Worm (Caenorhabditis elegans) whole organism, L2 larva: Measurements from ENCODE around the gene F54F7.14.

Source experiments
- C34F6.9 ChIP-seq: fragments of 150-350 bp; optimal IDR thresholded peaks from 2 replicates; lab custom pipeline; 2014; ENCODE audit warnings: missing biosample characterization, missing genetic modification characterization
- ZK546.5 ChIP-seq: sonication (generic microtip); optimal IDR thresholded peaks from 2 replicates; lab custom pipeline; 2017; ENCODE audit warnings: missing biosample characterization, missing genetic modification characterization
- alr-1 ChIP-seq: fragments of 150-350 bp; optimal IDR thresholded peaks from 2 replicates; lab custom pipeline; 2014; ENCODE audit warnings: missing biosample characterization, missing genetic modification characterization
- aly-2 ChIP-seq: fragments of 150-350 bp; optimal IDR thresholded peaks from 2 replicates; lab custom pipeline; 2014; ENCODE audit warnings: missing biosample characterization, missing genetic modification characterization
- ama-1 ChIP-seq: fragments of 150-350 bp; optimal IDR thresholded peaks from 2 replicates; lab custom pipeline; 2018; ENCODE audit warnings: inconsistent platforms
- blmp-1 ChIP-seq: sonication (generic microtip); optimal IDR thresholded peaks from 2 replicates; lab custom pipeline; 2017; ENCODE audit warnings: missing genetic modification characterization, mild to moderate bottlenecking, missing compliant biosample characterization, antibody characterized with exemption, moderate library complexity; ENCODE audit not compliant: insufficient read depth
- ceh-16 ChIP-seq: fragments of 150-350 bp; optimal IDR thresholded peaks from 2 replicates; lab custom pipeline; 2014; ENCODE audit warnings: missing biosample characterization, missing genetic modification characterization
- dmd-4 ChIP-seq: sonication (generic microtip); optimal IDR thresholded peaks from 2 replicates; lab custom pipeline; 2017; ENCODE audit warnings: missing biosample characterization, missing genetic modification characterization
- elt-1 ChIP-seq: fragments of 150-350 bp; optimal IDR thresholded peaks from 2 replicates; lab custom pipeline; 2014; ENCODE audit warnings: missing biosample characterization, missing genetic modification characterization
- elt-3 ChIP-seq: sonication (generic microtip); optimal IDR thresholded peaks from 2 replicates; lab custom pipeline; 2017; ENCODE audit warnings: missing biosample characterization, missing genetic modification characterization
- fos-1 ChIP-seq: fragments of 150-350 bp; optimal IDR thresholded peaks from 2 replicates; lab custom pipeline; 2014; ENCODE audit warnings: missing biosample characterization, missing genetic modification characterization
- gmeb-1 ChIP-seq: fragments of 150-350 bp; optimal IDR thresholded peaks from 2 replicates; lab custom pipeline; 2014; ENCODE audit warnings: missing biosample characterization, missing genetic modification characterization
- lin-11 ChIP-seq: fragments of 150-350 bp; sonication (generic microtip); optimal IDR thresholded peaks from 2 replicates; lab custom pipeline; 2014; ENCODE audit warnings: missing biosample characterization, missing genetic modification characterization, inconsistent platforms, mixed read lengths
- lin-13 ChIP-seq: fragments of 150-350 bp; optimal IDR thresholded peaks from 2 replicates; lab custom pipeline; 2014; ENCODE audit warnings: missing biosample characterization, missing genetic modification reagents, missing genetic modification characterization
- lin-39 ChIP-seq: fragments of 150-350 bp; optimal IDR thresholded peaks from 2 replicates; lab custom pipeline; 2014; ENCODE audit warnings: missing biosample characterization, missing genetic modification reagents, missing genetic modification characterization
- lsy-2 ChIP-seq, 2 experiments: fragments of 150-350 bp in 1 of 2; sonication (generic microtip) in 1 of 2; optimal IDR thresholded peaks; 2 replicates each; lab custom pipeline; 2014 to 2017; ENCODE audit warnings: missing biosample characterization in 2 of 2, missing genetic modification characterization in 2 of 2
- mdl-1 ChIP-seq, 2 experiments: fragments of 150-350 bp in 1 of 2; sonication (generic microtip) in 1 of 2; optimal IDR thresholded peaks; 2 replicates each; lab custom pipeline; 2017; ENCODE audit warnings: missing biosample characterization in 2 of 2, missing genetic modification characterization in 2 of 2
- nhr-10 ChIP-seq: sonication (generic microtip); optimal IDR thresholded peaks from 2 replicates; lab custom pipeline; 2017; ENCODE audit warnings: missing biosample characterization, missing genetic modification characterization
- nhr-12 ChIP-seq: fragments of 150-350 bp; optimal IDR thresholded peaks from 2 replicates; lab custom pipeline; 2014; ENCODE audit warnings: missing biosample characterization, missing genetic modification characterization
- nhr-129 ChIP-seq: fragments of 150-350 bp; optimal IDR thresholded peaks from 2 replicates; lab custom pipeline; 2014; ENCODE audit warnings: missing biosample characterization, missing genetic modification characterization
- nhr-23 ChIP-seq: fragments of 150-350 bp; optimal IDR thresholded peaks from 2 replicates; lab custom pipeline; 2014; ENCODE audit warnings: missing biosample characterization, missing genetic modification reagents, missing genetic modification characterization
- nhr-237 ChIP-seq: fragments of 150-350 bp; optimal IDR thresholded peaks from 2 replicates; lab custom pipeline; 2014; ENCODE audit warnings: missing biosample characterization, missing genetic modification characterization
- nhr-25 ChIP-seq: fragments of 150-350 bp; sonication (generic microtip); optimal IDR thresholded peaks from 3 replicates; lab custom pipeline; 2014; ENCODE audit warnings: missing biosample characterization, missing genetic modification characterization
- nhr-77 ChIP-seq: fragments of 150-350 bp; optimal IDR thresholded peaks from 2 replicates; lab custom pipeline; 2014; ENCODE audit warnings: missing biosample characterization, missing genetic modification characterization
- peb-1 ChIP-seq: fragments of 150-350 bp; optimal IDR thresholded peaks from 2 replicates; lab custom pipeline; 2014; ENCODE audit warnings: missing biosample characterization, missing genetic modification characterization
- sem-4 ChIP-seq: fragments of 150-350 bp; optimal IDR thresholded peaks from 2 replicates; lab custom pipeline; 2014; ENCODE audit warnings: missing biosample characterization, missing genetic modification reagents, missing genetic modification characterization
- skn-1 ChIP-seq: sonication (generic microtip); optimal IDR thresholded peaks from 2 replicates; lab custom pipeline; 2017; ENCODE audit warnings: missing biosample characterization, missing genetic modification characterization
- sma-3 ChIP-seq: sonication (generic microtip); optimal IDR thresholded peaks from 2 replicates; lab custom pipeline; 2016; ENCODE audit warnings: missing genetic modification reagents, missing genetic modification characterization, missing compliant biosample characterization
- sma-9 ChIP-seq, 2 experiments: fragments of 150-350 bp in 1 of 2; sonication (generic microtip) in 1 of 2; optimal IDR thresholded peaks; 2 replicates each; lab custom pipeline; 2014 to 2016; ENCODE audit warnings: missing genetic modification characterization in 2 of 2, mild to moderate bottlenecking in 1 of 2, missing biosample characterization in 1 of 2, missing compliant biosample characterization in 1 of 2, missing genetic modification reagents in 1 of 2, moderate library complexity in 1 of 2
- snpc-4 ChIP-seq: fragments of 150-350 bp; optimal IDR thresholded peaks from 2 replicates; lab custom pipeline; 2014; ENCODE audit warnings: missing biosample characterization, missing genetic modification characterization
- unc-39 ChIP-seq: fragments of 150-350 bp; optimal IDR thresholded peaks from 2 replicates; lab custom pipeline; 2014; ENCODE audit warnings: missing biosample characterization, missing genetic modification characterization
- unc-55 ChIP-seq: fragments of 150-350 bp; sonication (generic microtip); optimal IDR thresholded peaks from 3 replicates; lab custom pipeline; 2014; ENCODE audit warnings: missing biosample characterization, missing genetic modification reagents, missing genetic modification characterization
- unc-62 ChIP-seq: fragments of 150-350 bp; optimal IDR thresholded peaks from 2 replicates; lab custom pipeline; 2014; ENCODE audit warnings: missing biosample characterization, missing genetic modification reagents, missing genetic modification characterization
- zag-1 ChIP-seq: fragments of 150-350 bp; optimal IDR thresholded peaks from 2 replicates; lab custom pipeline; 2014; ENCODE audit warnings: missing biosample characterization, missing genetic modification characterization
- ztf-11 ChIP-seq: sonication (generic microtip); optimal IDR thresholded peaks from 2 replicates; lab custom pipeline; 2017; ENCODE audit warnings: missing biosample characterization, missing genetic modification characterization
- ztf-4 ChIP-seq: fragments of 150-350 bp; optimal IDR thresholded peaks from 2 replicates; lab custom pipeline; 2014; ENCODE audit warnings: missing biosample characterization, missing genetic modification characterization

The F54F7.14 gene

ce11 chrX:11879871-11880270 is 29.2 kb downstream of the F54F7.14 start, which contains the start of the genes Y62H9A.3 and Y62H9A.4:
Gene Y62H9A.3, minus strand, starts transcription at chrX:11879971.
Gene Y62H9A.4, plus strand, starts transcription at chrX:11880126.
- TF ChIP-seq sma-3 (GFP tag; lab: Kevin White, UChicago) (no peak), nhr-10 (tag; lab: Kevin White, UChicago) (no peak), unc-39 (no peak), ZK546.5 (no peak), lsy-2 (tag; optimal IDR thresholded peaks at IDR 0.05; lab: Kevin White, UChicago) (no peak), mdl-1 (tag; optimal IDR thresholded peaks at IDR 0.05; lab: Kevin White, UChicago) (no peak), ceh-16 (tag; lab: Kevin White, UChicago) (no peak), nhr-77 (tag; lab: Kevin White, UChicago) (no peak), ztf-4 (no peak), nhr-129 (no peak)

ce11 chrX:11882800-11883199 is 32.1 kb downstream of the F54F7.14 start, which contains the start of the genes Y62H9A.5 and ule-5:
Gene Y62H9A.5, minus strand, starts transcription at chrX:11882900.
Gene ule-5, plus strand, starts transcription at chrX:11883127.
- no peak for TF ChIP-seq dmd-4 (tag; lab: Kevin White, UChicago)
- no peak for TF ChIP-seq ZK546.5
- no peak for TF ChIP-seq nhr-129
- no peak for TF ChIP-seq zag-1 (tag; lab: Kevin White, UChicago)
- no peak for TF ChIP-seq elt-3 (tag; lab: Kevin White, UChicago)
- no peak for TF ChIP-seq elt-1

ce11 chrX:11885577-11885976 is 34.9 kb downstream of the F54F7.14 start, which contains the start of gene Y62H9A.7:
Gene Y62H9A.7, minus strand, starts transcription at chrX:11885677.
- no peak for TF ChIP-seq ztf-4
- TF ChIP-seq C34F6.9 (tag; lab: Kevin White, UChicago): no peak
- no peak for TF ChIP-seq ZK546.5
- no peak for TF ChIP-seq nhr-129
- no peak for TF ChIP-seq nhr-77 (tag; lab: Kevin White, UChicago)
- no peak for TF ChIP-seq unc-39
- TF ChIP-seq nhr-12 (tag; lab: Kevin White, UChicago): no peak
- no peak for TF ChIP-seq lin-11
- no peak for TF ChIP-seq ztf-11
- no peak for TF ChIP-seq nhr-23 (tag; lab: Kevin White, UChicago)
- TF ChIP-seq lin-39 (tag; lab: Kevin White, UChicago): no peak
- TF ChIP-seq aly-2 (tag; lab: Kevin White, UChicago): no peak
- no peak for TF ChIP-seq nhr-237 (tag; lab: Kevin White, UChicago)
- TF ChIP-seq, all 48 proteins: peak for 0

ce11 chrX:11892328-11892727 is 41.7 kb downstream of the F54F7.14 start, which contains the start of gene Y62H9A.8:
Gene Y62H9A.8, minus strand, starts transcription at chrX:11892428.
- TF ChIP-seq gmeb-1 (tag; lab: Kevin White, UChicago): no peak
- no peak for TF ChIP-seq lsy-2 (tag; optimal IDR thresholded peaks at IDR 0.05; lab: Kevin White, UChicago)
- TF ChIP-seq snpc-4 (tag; lab: Kevin White, UChicago): no peak
- no peak for TF ChIP-seq dmd-4 (tag; lab: Kevin White, UChicago)
- no peak for TF ChIP-seq ztf-11
- no peak for TF ChIP-seq ama-1
- no peak for TF ChIP-seq skn-1
- no peak for TF ChIP-seq ceh-16 (tag; lab: Kevin White, UChicago)
- no peak for TF ChIP-seq nhr-23 (tag; lab: Kevin White, UChicago)
- no peak for TF ChIP-seq lin-13 (GFP tag; lab: Kevin White, UChicago)
- no peak for TF ChIP-seq elt-1
- TF ChIP-seq zag-1 (tag; lab: Kevin White, UChicago): no peak
- TF ChIP-seq elt-3 (tag; lab: Kevin White, UChicago): no peak
- TF ChIP-seq blmp-1 (tag; lab: Kevin White, UChicago): no peak
- TF ChIP-seq nhr-25 (tag; lab: Kevin White, UChicago): no peak
- no peak for TF ChIP-seq fos-1
- TF ChIP-seq mdl-1 (tag; optimal IDR thresholded peaks at IDR 0.05; lab: Kevin White, UChicago): no peak

ce11 chrX:11896708-11897107 is 46.0 kb downstream of the F54F7.14 start:
- TF ChIP-seq nhr-129: no peak
- TF ChIP-seq sma-9 (GFP tag; optimal IDR thresholded peaks at IDR 0.05; lab: Kevin White, UChicago): no peak
- no peak for TF ChIP-seq sma-9 (tag; optimal IDR thresholded peaks at IDR 0.05; lab: Kevin White, UChicago)
- no peak for TF ChIP-seq ztf-11
- TF ChIP-seq unc-55 (GFP tag; lab: Kevin White, UChicago): no peak
- TF ChIP-seq elt-3 (tag; lab: Kevin White, UChicago): no peak
- no peak for TF ChIP-seq peb-1 (tag; lab: Kevin White, UChicago)
- TF ChIP-seq nhr-237 (tag; lab: Kevin White, UChicago): no peak
- TF ChIP-seq alr-1 (tag; lab: Kevin White, UChicago): no peak
- no peak for TF ChIP-seq blmp-1 (tag; lab: Kevin White, UChicago)
- TF ChIP-seq unc-62 (GFP tag; lab: Kevin White, UChicago): no peak
- no peak for TF ChIP-seq sem-4
- TF ChIP-seq ama-1: no peak
